Worm (Caenorhabditis elegans) whole organism, L1 larva: ENCODE results near the gene ZK896.1.

Experiments
- F16B12.6 ChIP-seq: fragments of 150-350 bp; optimal IDR thresholded peaks from 2 replicates; lab custom pipeline; 2014; ENCODE audit warnings: missing biosample characterization, missing genetic modification characterization
- Y116A8C.19 ChIP-seq: sonication (generic microtip); optimal IDR thresholded peaks from 2 replicates; lab custom pipeline; 2016; ENCODE audit warnings: missing compliant biosample characterization, missing genetic modification characterization, borderline replicate concordance
- alr-1 ChIP-seq: fragments of 200-800 bp; sonication (Bioruptor generic); optimal IDR thresholded peaks from 2 replicates; lab custom pipeline; 2018; ENCODE audit warnings: borderline replicate concordance, mild to moderate bottlenecking, missing genetic modification characterization, missing compliant biosample characterization
- aly-2 ChIP-seq: fragments of 150-350 bp; optimal IDR thresholded peaks from 2 replicates; lab custom pipeline; 2014; ENCODE audit warnings: missing biosample characterization, missing genetic modification characterization
- blmp-1 ChIP-seq: fragments of 150-350 bp; optimal IDR thresholded peaks from 2 replicates; lab custom pipeline; 2014; ENCODE audit warnings: missing biosample characterization, missing genetic modification characterization
- ceh-88 ChIP-seq: fragments of 200-800 bp; sonication (Bioruptor generic); IDR thresholded peaks from 2 replicates; pipeline ENCODE4 v1.3.6; 2022; ENCODE audit warnings: missing genetic modification characterization, missing compliant biosample characterization
- dpl-1 ChIP-seq, 3 experiments: fragments of 150-350 bp in 2 of 3; sonication (generic microtip) in 1 of 3; optimal IDR thresholded peaks; 2 replicates each; lab custom pipeline; 2014 to 2017; ENCODE audit warnings: missing biosample characterization in 3 of 3, missing genetic modification characterization in 3 of 3, missing genetic modification reagents in 3 of 3
- efl-1 ChIP-seq, 4 experiments: fragments of 150-350 bp; optimal IDR thresholded peaks in 3 of 4; peaks in 1 of 4; 1 replicate in 1 of 4; 2 replicates in 3 of 4; lab custom pipeline; 2014; ENCODE audit warnings: missing biosample characterization in 2 of 4, missing genetic modification characterization in 2 of 4, missing genetic modification reagents in 2 of 4
- elt-2 ChIP-seq: sonication (generic microtip); optimal IDR thresholded peaks from 2 replicates; lab custom pipeline; 2016; ENCODE audit warnings: missing genetic modification characterization, mild to moderate bottlenecking, inconsistent platforms, missing compliant biosample characterization, missing genetic modification reagents
- elt-3 ChIP-seq, 6 experiments: fragments of 150-350 bp in 1 of 6; sonication (generic microtip); optimal IDR thresholded peaks; 2 replicates each; lab custom pipeline; 2017 to 2018; ENCODE audit warnings: missing biosample characterization in 6 of 6, missing genetic modification characterization in 6 of 6, inconsistent platforms in 1 of 6
- ets-5 ChIP-seq: fragments of 200-800 bp; sonication (Bioruptor generic); IDR thresholded peaks from 2 replicates; pipeline ENCODE4 v1.3.6; 2022; ENCODE audit warnings: missing genetic modification characterization, missing compliant biosample characterization
- fkh-10 ChIP-seq: sonication (generic microtip); optimal IDR thresholded peaks from 2 replicates; lab custom pipeline; 2017; ENCODE audit warnings: missing biosample characterization, missing genetic modification reagents, missing genetic modification characterization
- fkh-4 ChIP-seq: sonication (generic microtip); optimal IDR thresholded peaks from 2 replicates; lab custom pipeline; 2016; ENCODE audit warnings: missing compliant biosample characterization, missing genetic modification characterization, borderline replicate concordance
- fkh-8 ChIP-seq: sonication (generic microtip); optimal IDR thresholded peaks from 2 replicates; lab custom pipeline; 2016; ENCODE audit warnings: mild to moderate bottlenecking, missing genetic modification characterization, missing compliant biosample characterization
- fos-1 ChIP-seq: fragments of 150-350 bp; optimal IDR thresholded peaks from 2 replicates; lab custom pipeline; 2014; ENCODE audit warnings: missing biosample characterization, missing genetic modification characterization
- grh-1 ChIP-seq: fragments of 200-800 bp; sonication (Bioruptor generic); IDR thresholded peaks from 2 replicates; pipeline ENCODE4 v1.3.6; 2022; ENCODE audit warnings: missing genetic modification reagents, missing genetic modification characterization, missing compliant biosample characterization
- hpl-2 ChIP-seq: fragments of 150-350 bp; optimal IDR thresholded peaks from 2 replicates; lab custom pipeline; 2014; ENCODE audit warnings: missing biosample characterization, missing genetic modification reagents, missing genetic modification characterization
- jun-1 ChIP-seq: fragments of 150-350 bp; optimal IDR thresholded peaks from 2 replicates; lab custom pipeline; 2014; ENCODE audit warnings: missing biosample characterization, missing genetic modification reagents, missing genetic modification characterization
- lin-15B ChIP-seq: fragments of 150-350 bp; sonication (generic microtip); optimal IDR thresholded peaks from 3 replicates; lab custom pipeline; 2014; ENCODE audit warnings: missing biosample characterization, missing genetic modification characterization
- mab-9 ChIP-seq: fragments of 200-800 bp; sonication (Bioruptor generic); IDR thresholded peaks from 2 replicates; pipeline ENCODE4 v1.3.6; 2022; ENCODE audit warnings: missing genetic modification reagents, missing genetic modification characterization, missing compliant biosample characterization
- mep-1 ChIP-seq: fragments of 150-350 bp; optimal IDR thresholded peaks from 2 replicates; lab custom pipeline; 2014; ENCODE audit warnings: missing biosample characterization, missing genetic modification characterization
- nhr-19 ChIP-seq: fragments of 200-800 bp; sonication (Bioruptor generic); conservative IDR thresholded peaks from 2 replicates; pipeline ENCODE4 v1.3.6; 2022; ENCODE audit warnings: missing genetic modification characterization, missing compliant biosample characterization
- nhr-20 ChIP-seq: sonication (generic microtip); optimal IDR thresholded peaks from 2 replicates; lab custom pipeline; 2016; ENCODE audit warnings: mild to moderate bottlenecking, missing genetic modification characterization, missing compliant biosample characterization
- nhr-237 ChIP-seq: fragments of 150-350 bp; optimal IDR thresholded peaks from 2 replicates; lab custom pipeline; 2014; ENCODE audit warnings: missing biosample characterization, missing genetic modification characterization
- nhr-85 ChIP-seq: sonication (generic microtip); peaks from one replicate; lab custom pipeline; 2016; ENCODE audit warnings: missing genetic modification characterization, inconsistent platforms, missing compliant biosample characterization
- pqm-1 ChIP-seq: sonication (generic microtip); optimal IDR thresholded peaks from 3 replicates; lab custom pipeline; 2017; ENCODE audit warnings: missing biosample characterization, missing genetic modification characterization
- rnt-1 ChIP-seq: sonication (generic microtip); optimal IDR thresholded peaks from 2 replicates; lab custom pipeline; 2016; ENCODE audit warnings: mild to moderate bottlenecking, missing genetic modification characterization, moderate library complexity, missing compliant biosample characterization
- snpc-4 ChIP-seq: fragments of 150-350 bp; optimal IDR thresholded peaks from 2 replicates; lab custom pipeline; 2014; ENCODE audit warnings: missing biosample characterization, missing genetic modification characterization
- snu-23 ChIP-seq: sonication (generic microtip); optimal IDR thresholded peaks from 2 replicates; lab custom pipeline; 2016; ENCODE audit warnings: missing genetic modification characterization, missing compliant biosample characterization
- sup-37 ChIP-seq: fragments of 200-800 bp; sonication (Bioruptor generic); optimal IDR thresholded peaks from 2 replicates; lab custom pipeline; 2018; ENCODE audit warnings: mild to moderate bottlenecking, missing genetic modification characterization, missing compliant biosample characterization
- swsn-7 ChIP-seq: sonication (generic microtip); optimal IDR thresholded peaks from 2 replicates; lab custom pipeline; 2016; ENCODE audit warnings: missing genetic modification characterization, missing compliant biosample characterization
- tlp-1 ChIP-seq: fragments of 150-350 bp; optimal IDR thresholded peaks from 2 replicates; lab custom pipeline; 2014; ENCODE audit warnings: missing biosample characterization, missing genetic modification characterization
- unc-86 ChIP-seq: sonication (generic microtip); optimal IDR thresholded peaks from 2 replicates; lab custom pipeline; 2016; ENCODE audit warnings: missing genetic modification characterization, missing compliant biosample characterization
- unc-98 ChIP-seq: fragments of 200-800 bp; sonication (Bioruptor generic); IDR thresholded peaks from 2 replicates; pipeline ENCODE4 v1.3.6; 2022; ENCODE audit warnings: missing genetic modification characterization, missing compliant biosample characterization
- zip-4 ChIP-seq: fragments of 200-800 bp; sonication (Bioruptor generic); optimal IDR thresholded peaks from 2 replicates; lab custom pipeline; 2018; ENCODE audit warnings: mild to moderate bottlenecking, missing genetic modification characterization, moderate library complexity, missing compliant biosample characterization

The ZK896.1 gene

DNA sequence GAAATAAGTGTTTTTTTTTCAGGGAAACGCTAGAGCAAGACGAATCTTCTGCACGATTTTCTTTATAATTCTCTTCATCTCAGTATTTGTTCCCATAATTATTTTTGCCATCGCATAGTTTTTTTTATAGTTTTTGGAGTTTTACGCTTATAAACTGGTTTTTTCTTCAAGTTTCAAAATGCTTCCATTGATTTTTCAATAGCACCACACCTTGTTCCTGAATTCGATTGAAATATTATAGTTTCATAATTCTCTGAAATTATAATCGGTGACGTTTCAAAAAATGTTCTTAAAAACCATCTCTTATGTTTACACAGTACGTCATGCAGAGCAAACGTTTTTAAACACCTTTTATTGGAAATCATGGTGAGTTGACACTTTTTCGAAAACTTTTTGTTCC, 18.0 kb upstream of the ZK896.1 start, which contains the start of gene K08D8.12:
Gene K08D8.12 (plus strand): TSS at position 301 of the 400 bp plus-strand sequence.
- TF ChIP-seq snu-23 (GFP tag; lab: Kevin White, UChicago) (no peak), nhr-85 (tag; lab: Kevin White, UChicago) (peak; percentile 6)

DNA sequence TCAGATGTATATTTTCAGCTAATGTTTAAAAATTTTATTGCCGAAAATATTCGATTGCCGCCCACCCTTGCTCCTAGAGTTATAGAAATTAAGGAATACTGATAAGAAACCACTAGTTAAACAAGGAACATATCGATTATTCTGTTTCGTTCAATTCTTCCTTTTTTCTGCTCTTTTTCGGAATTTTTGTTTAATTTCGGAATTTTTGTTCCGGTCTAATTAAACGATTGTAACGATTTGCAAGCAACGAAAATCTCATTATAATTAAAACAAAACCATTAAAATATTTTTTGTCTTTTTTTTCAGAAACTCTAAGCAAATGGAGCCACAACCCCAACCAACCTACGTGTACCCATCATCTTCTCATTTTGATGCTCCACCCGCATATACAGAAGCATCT, 17.0 kb upstream of the ZK896.1 start, which contains the start of gene K08D8.1:
Gene K08D8.1 (plus strand): TSS at position 301 of the 400 bp plus-strand sequence.
- no peak for TF ChIP-seq ceh-88 (GFP tag; lab: Robert Waterston, UW)
- TF ChIP-seq mep-1 (tag; lab: Kevin White, UChicago): no peak
- no peak for TF ChIP-seq fos-1
- no peak for TF ChIP-seq elt-3 (tag; optimal IDR thresholded peaks at IDR 0.05; lab: Kevin White, UChicago)
- no peak for TF ChIP-seq aly-2 (tag; lab: Kevin White, UChicago)
- no peak for TF ChIP-seq alr-1
- TF ChIP-seq dpl-1 (GFP tag; optimal IDR thresholded peaks at IDR 0.05; lab: Kevin White, UChicago): no peak
- no peak for TF ChIP-seq nhr-237 (tag; lab: Kevin White, UChicago)
- TF ChIP-seq tlp-1 (tag; lab: Kevin White, UChicago): no peak
- TF ChIP-seq zip-4 (GFP tag; lab: Kevin White, UChicago): no peak
- no peak for TF ChIP-seq unc-86 (tag; lab: Kevin White, UChicago)
- TF ChIP-seq hpl-2: no peak
- TF ChIP-seq, all 84 proteins: peak for 0

DNA sequence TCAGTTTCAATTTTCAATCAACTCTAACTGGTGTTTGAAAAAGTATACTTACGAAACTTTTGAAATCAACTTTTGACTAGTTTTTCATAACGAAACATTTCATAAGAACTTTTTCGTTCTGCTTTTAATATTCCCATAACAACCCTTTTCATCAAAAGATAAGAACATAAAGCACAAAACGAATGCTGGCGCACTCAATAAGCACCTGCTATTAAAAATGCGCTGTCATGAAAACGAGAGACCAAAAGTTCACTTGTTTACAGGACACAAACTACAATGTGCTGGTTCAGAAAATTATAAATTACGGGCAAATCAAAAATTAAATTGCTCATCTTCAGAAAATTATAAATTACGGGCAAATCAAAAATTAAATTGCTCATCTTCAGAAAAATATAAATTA, 15.9 kb upstream of the ZK896.1 start:
- TF ChIP-seq snpc-4 (tag; lab: Kevin White, UChicago) (no peak), elt-2 (peak; percentile 17)

DNA sequence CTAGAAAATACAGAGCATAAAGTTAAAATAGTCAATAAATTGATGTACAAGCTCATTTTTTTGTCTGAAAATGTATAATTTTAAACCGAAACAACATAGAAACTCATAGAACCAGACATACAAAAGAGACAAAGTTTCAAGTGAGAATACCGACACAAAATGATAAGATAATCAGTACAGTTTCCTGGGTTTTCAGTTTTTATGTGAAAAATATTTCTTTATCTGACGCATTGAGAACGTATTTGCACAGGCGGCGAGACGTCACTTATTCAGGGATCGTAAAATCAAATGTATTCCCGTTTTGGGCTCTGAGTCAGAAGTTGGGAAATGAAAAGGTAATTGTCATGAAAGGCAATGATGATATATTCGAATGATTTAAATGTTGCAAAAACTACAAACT, 15.3 kb upstream of the ZK896.1 start, which contains the start of gene K08D8.6:
Gene K08D8.6 (minus strand): TSS at position 64 of the 400 bp plus-strand sequence.
- TF ChIP-seq F16B12.6 (tag; lab: Kevin White, UChicago) (no peak), pqm-1 (tag; lab: Kevin White, UChicago) (peak; percentile 78), mab-9 (GFP tag; lab: Robert Waterston, UW) (no peak), lin-15B (tag; lab: Kevin White, UChicago) (no peak), fkh-10 (GFP tag; lab: Kevin White, UChicago) (no peak), efl-1 (optimal IDR thresholded peaks at IDR 0.05; lab: Kevin White, UChicago) (no peak), efl-1 (GFP tag; optimal IDR thresholded peaks at IDR 0.05 in 1 of 2; lab: Kevin White, UChicago) (peak in 1 of 2 experiments; percentile 30), elt-2 (peak; percentile 88), jun-1 (tag; lab: Kevin White, UChicago) (peak; percentile 7)

DNA sequence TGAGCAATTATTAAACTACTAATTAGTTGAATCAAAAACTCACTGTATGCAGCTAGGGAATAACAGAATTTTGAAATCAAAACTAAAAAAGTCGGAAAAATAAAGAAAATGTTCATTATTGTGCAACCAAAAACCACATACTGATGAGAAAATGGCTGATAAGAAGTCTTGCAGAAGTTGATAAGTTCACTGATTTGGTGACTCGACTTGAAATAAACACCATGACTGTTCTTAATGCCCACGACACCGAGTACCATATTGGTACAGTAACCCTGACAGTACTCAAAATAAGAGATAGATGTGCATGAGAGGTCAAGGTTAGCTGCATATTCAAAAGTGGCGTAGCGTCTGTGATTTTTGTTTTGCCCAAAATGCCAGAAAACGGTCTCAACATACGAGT, 10.9 kb upstream of the ZK896.1 start:
- no peak for TF ChIP-seq ets-5 (GFP tag; lab: Robert Waterston, UW)
- no peak for TF ChIP-seq snpc-4 (tag; lab: Kevin White, UChicago)
- no peak for TF ChIP-seq fkh-4 (tag; lab: Kevin White, UChicago)
- no peak for TF ChIP-seq snu-23 (GFP tag; lab: Kevin White, UChicago)
- TF ChIP-seq unc-98 (GFP tag; lab: Robert Waterston, UW): no peak
- TF ChIP-seq jun-1 (tag; lab: Kevin White, UChicago): no peak
- no peak for TF ChIP-seq swsn-7 (tag; lab: Kevin White, UChicago)
- no peak for TF ChIP-seq rnt-1 (tag; lab: Kevin White, UChicago)
- no peak for TF ChIP-seq fkh-8
- no peak for TF ChIP-seq Y116A8C.19 (tag; lab: Kevin White, UChicago)
- no peak for TF ChIP-seq sup-37
- TF ChIP-seq ceh-88 (GFP tag; lab: Robert Waterston, UW): no peak
- no peak for TF ChIP-seq efl-1 (optimal IDR thresholded peaks at IDR 0.05; lab: Kevin White, UChicago)
- TF ChIP-seq efl-1 (GFP tag; optimal IDR thresholded peaks at IDR 0.05 in 1 of 2; lab: Kevin White, UChicago): no peak
- no peak for TF ChIP-seq nhr-19 (GFP tag; lab: Robert Waterston, UW)
- no peak for TF ChIP-seq grh-1 (GFP tag; lab: Robert Waterston, UW)
- no peak for TF ChIP-seq blmp-1 (tag; lab: Kevin White, UChicago)
- no peak for TF ChIP-seq nhr-20 (tag; lab: Kevin White, UChicago)
